Worm (Caenorhabditis elegans): ENCODE results near the gene obr-2.

obr-2 gene

DNA sequence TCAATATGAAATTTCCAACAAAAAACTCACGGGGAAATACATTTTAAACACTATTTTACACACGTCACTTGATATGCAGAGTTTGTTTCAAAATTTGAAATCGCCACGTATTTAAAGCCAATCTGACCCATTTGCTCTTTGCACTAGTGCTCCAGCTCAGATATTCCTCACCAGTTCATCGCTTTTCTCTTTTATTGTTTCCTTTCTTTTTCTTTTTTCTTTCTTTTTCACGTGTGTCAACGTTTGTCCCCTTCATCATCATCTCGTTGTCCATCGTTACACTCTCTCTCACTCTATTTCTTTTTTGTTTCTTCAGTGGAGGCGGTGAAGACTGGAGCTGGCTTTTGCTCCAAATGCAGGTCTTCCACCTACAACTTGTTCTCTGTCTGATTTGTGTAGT lies 29.5 kb downstream of the obr-2 start, which contains the start of gene F02D8.4:
F02D8.4 (plus strand) TSS at position 301 of the 400 bp plus-strand sequence.
- TF ChIP-seq grh-1 (GFP tag; IDR thresholded peaks at IDR 0.05) = no peak
- TF ChIP-seq dsc-1 (tag; optimal IDR thresholded peaks at IDR 0.05) = no peak
- TF ChIP-seq ets-5 (GFP tag; IDR thresholded peaks at IDR 0.05) = no peak
- peak; percentile 29 for TF ChIP-seq rnt-1 (tag; optimal IDR thresholded peaks at IDR 0.05)
- TF ChIP-seq nhr-84 (tag; optimal IDR thresholded peaks at IDR 0.05) = no peak
- no peak for TF ChIP-seq efl-1 (optimal IDR thresholded peaks at IDR 0.05)
- peak in 1 of 2 experiments; percentile 51 for TF ChIP-seq efl-1 (GFP tag; optimal IDR thresholded peaks at IDR 0.05 in 1 of 2)
- no peak for TF ChIP-seq lsy-2 (tag; optimal IDR thresholded peaks at IDR 0.05)
- peak; percentile 44 for TF ChIP-seq blmp-1 (tag; optimal IDR thresholded peaks at IDR 0.05)
- no peak for TF ChIP-seq fkh-8 (tag; optimal IDR thresholded peaks at IDR 0.05)
- TF ChIP-seq sptf-1 (tag; optimal IDR thresholded peaks at IDR 0.05) = no peak

DNA sequence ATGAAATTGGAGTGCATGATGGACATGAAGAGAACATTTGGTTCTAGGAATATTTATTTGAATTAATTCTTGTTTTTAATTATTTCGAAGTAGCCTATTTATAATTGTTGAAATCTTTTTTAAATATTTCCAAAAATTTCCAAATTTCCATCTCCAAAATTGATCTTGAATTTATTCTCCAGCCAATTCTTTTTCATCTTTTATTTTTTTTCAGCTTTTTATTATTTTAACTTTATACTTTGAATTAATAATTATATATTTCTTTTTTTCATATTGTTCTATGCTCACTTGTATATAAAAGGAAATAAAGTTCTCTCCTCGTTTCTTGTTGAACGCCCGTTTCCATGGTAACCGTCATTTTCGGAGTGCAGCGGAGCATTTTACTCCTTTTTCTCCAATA lies 34.1 kb downstream of the obr-2 start, which contains the start of gene xbx-1:
xbx-1 (plus strand) TSS at position 301 of the 400 bp plus-strand sequence.
- TF ChIP-seq C16A3.4 (tag; optimal IDR thresholded peaks at IDR 0.05) (no peak), lir-3 (tag; optimal IDR thresholded peaks at IDR 0.05; ENCODE audit: poor library complexity) (no peak), fkh-8 (tag; optimal IDR thresholded peaks at IDR 0.05) (peak; percentile 19), aha-1 (tag; optimal IDR thresholded peaks at IDR 0.05) (no peak), hlh-4 (tag; optimal IDR thresholded peaks at IDR 0.05) (no peak)

DNA sequence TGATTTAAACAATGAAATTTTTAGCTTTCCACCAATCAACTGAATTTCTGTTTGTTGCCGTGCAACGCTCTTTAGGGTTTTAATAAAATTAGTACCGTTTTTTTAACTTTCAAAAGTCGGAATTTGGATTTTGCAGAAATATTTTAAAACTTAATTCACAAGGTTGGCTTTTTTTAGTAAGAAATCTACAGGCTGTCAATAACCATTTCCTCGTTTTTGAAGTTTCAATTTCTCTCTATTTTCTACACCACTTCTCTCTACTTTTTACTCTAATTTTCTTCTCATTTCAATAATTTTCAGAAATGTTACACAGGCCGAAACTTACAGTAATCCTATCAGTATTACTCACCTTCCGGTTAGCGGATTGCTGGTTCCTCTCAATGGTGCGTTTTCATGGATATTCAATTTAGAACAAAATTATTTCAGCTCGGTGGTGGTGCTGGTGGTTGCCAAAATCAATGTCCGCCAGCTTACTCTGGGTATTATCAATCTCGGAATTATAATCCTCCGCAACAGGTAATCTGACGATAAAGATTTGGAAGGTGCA lies 35.8 kb downstream of the obr-2 start, which contains the start of the genes grd-12 and F02D8.1:
grd-12 (plus strand) TSS at position 301 of the 547 bp plus-strand sequence.
F02D8.1 (minus strand) TSS at position 497 of the 547 bp plus-strand sequence.
- TF ChIP-seq sptf-1 (tag; optimal IDR thresholded peaks at IDR 0.05) (no peak), lir-3 (tag; optimal IDR thresholded peaks at IDR 0.05; ENCODE audit: poor library complexity) (no peak), blmp-1 (tag; optimal IDR thresholded peaks at IDR 0.05) (no peak), nhr-11 (tag; optimal IDR thresholded peaks at IDR 0.05) (no peak), mab-9 (GFP tag; IDR thresholded peaks at IDR 0.05) (no peak), lin-15B (tag; optimal IDR thresholded peaks at IDR 0.05) (no peak), grh-1 (GFP tag; IDR thresholded peaks at IDR 0.05) (no peak), ceh-8 (GFP tag; optimal IDR thresholded peaks at IDR 0.05) (no peak), ets-5 (GFP tag; IDR thresholded peaks at IDR 0.05) (no peak), lin-39 (tag; optimal IDR thresholded peaks at IDR 0.05) (no peak), egl-13 (tag; optimal IDR thresholded peaks at IDR 0.05) (no peak), tbx-2 (tag; optimal IDR thresholded peaks at IDR 0.05) (no peak), ztf-11 (tag; optimal IDR thresholded peaks at IDR 0.05) (no peak), elt-2 (tag; optimal IDR thresholded peaks at IDR 0.05) (no peak)

DNA sequence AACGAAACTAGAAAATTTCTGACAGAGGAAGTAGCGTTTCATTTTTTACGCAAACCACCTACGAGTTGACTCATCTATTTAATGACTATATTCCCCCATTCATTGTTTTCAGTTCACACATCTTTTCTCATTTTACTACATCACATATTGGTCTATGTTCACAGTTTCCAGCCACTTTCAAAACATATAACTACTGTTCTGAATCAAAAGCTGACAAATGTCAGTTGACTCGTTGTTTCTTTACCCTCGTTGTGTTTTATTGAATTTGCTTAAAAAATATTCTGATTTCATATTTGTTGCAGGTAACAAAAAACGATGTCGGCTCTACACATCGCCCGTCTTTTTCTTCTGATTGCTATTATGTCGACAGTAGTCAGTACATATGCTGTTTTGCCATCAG lies 42.9 kb downstream of the obr-2 start, which contains the start of gene nlp-59:
nlp-59 (plus strand) TSS at position 301 of the 400 bp plus-strand sequence.
- no peak for TF ChIP-seq egl-13 (tag; optimal IDR thresholded peaks at IDR 0.05)
- no peak for TF ChIP-seq nhr-84 (tag; optimal IDR thresholded peaks at IDR 0.05)
- no peak for TF ChIP-seq mab-9 (GFP tag; IDR thresholded peaks at IDR 0.05)
- TF ChIP-seq snpc-4 (tag; optimal IDR thresholded peaks at IDR 0.05) = no peak
